Worm (Caenorhabditis elegans) whole organism, mixed stage, embryonic: ENCODE measurements around the gene F48G7.5.

Source experiments
- ces-1 ChIP-seq: fragments of 150-350 bp; optimal IDR thresholded peaks from 2 replicates; lab custom pipeline; 2014; ENCODE audit warnings: missing biosample characterization, missing genetic modification reagents, missing genetic modification characterization
- flh-1 ChIP-seq: fragments of 200-800 bp; sonication (Bioruptor generic); optimal IDR thresholded peaks from 2 replicates; lab custom pipeline; 2018; ENCODE audit warnings: mild to moderate bottlenecking, missing genetic modification characterization, moderate library complexity, missing compliant biosample characterization
- ham-2 ChIP-seq: fragments of 200-800 bp; sonication (Bioruptor generic); optimal IDR thresholded peaks from 2 replicates; lab custom pipeline; 2018; ENCODE audit warnings: mild to moderate bottlenecking, missing genetic modification characterization, missing compliant biosample characterization
- nhr-237 ChIP-seq: fragments of 150-350 bp; optimal IDR thresholded peaks from 2 replicates; lab custom pipeline; 2014; ENCODE audit warnings: missing biosample characterization, missing genetic modification characterization
- nhr-28 ChIP-seq: fragments of 150-350 bp; optimal IDR thresholded peaks from 2 replicates; lab custom pipeline; 2014; ENCODE audit warnings: missing biosample characterization, missing genetic modification characterization
- pha-4 ChIP-seq: fragments of 150-350 bp; optimal IDR thresholded peaks from 2 replicates; lab custom pipeline; 2018; ENCODE audit warnings: missing biosample characterization, missing genetic modification reagents, missing genetic modification characterization
- unc-62 ChIP-seq: fragments of 150-350 bp; optimal IDR thresholded peaks from 2 replicates; lab custom pipeline; 2014; ENCODE audit warnings: missing biosample characterization, missing genetic modification reagents, missing genetic modification characterization

ce11 chrV:654402-654801 is 31.7 kb upstream of the F48G7.5 start, which contains the start of gene srj-6:
- TF ChIP-seq ces-1 (GFP tag; lab: Kevin White, UChicago) (no peak), nhr-28 (tag; lab: Kevin White, UChicago) (no peak), pha-4 (tag; lab: Kevin White, UChicago) (no peak), flh-1 (no peak), nhr-237 (tag; lab: Kevin White, UChicago) (no peak), unc-62 (GFP tag; lab: Kevin White, UChicago) (no peak), ham-2 (GFP tag; lab: Kevin White, UChicago) (no peak)
